Worm (Caenorhabditis elegans) whole organism, midembryonic: ENCODE data around the gene F59E12.17.

Experiments
- T22C8.4 ChIP-seq: fragments of 200-800 bp; sonication (Bioruptor generic); IDR thresholded peaks from 2 replicates; pipeline ENCODE4 v1.3.6; 2022; ENCODE audit warnings: missing genetic modification characterization, missing compliant biosample characterization
- cog-1 ChIP-seq: sonication (generic microtip); optimal IDR thresholded peaks from 2 replicates; lab custom pipeline; 2016; ENCODE audit warnings: missing genetic modification characterization, missing compliant biosample characterization
- flt-1 ChIP-seq: fragments of 200-800 bp; sonication (Bioruptor generic); IDR thresholded peaks from 2 replicates; pipeline ENCODE4 v1.3.6; 2022; ENCODE audit warnings: missing genetic modification characterization, missing compliant biosample characterization
- klf-2 ChIP-seq: fragments of 200-800 bp; sonication (Bioruptor generic); conservative IDR thresholded peaks from 2 replicates; pipeline ENCODE4 v1.3.6; 2022; ENCODE audit warnings: missing genetic modification reagents, missing genetic modification characterization, missing compliant biosample characterization
- med-1 ChIP-seq: sonication (generic microtip); optimal IDR thresholded peaks from 2 replicates; lab custom pipeline; 2017; ENCODE audit warnings: missing genetic modification characterization, mild to moderate bottlenecking, missing compliant biosample characterization, antibody characterized with exemption, missing genetic modification reagents; ENCODE audit not compliant: insufficient read depth
- ref-1 ChIP-seq: fragments of 200-800 bp; sonication (Bioruptor generic); conservative IDR thresholded peaks from 2 replicates; pipeline ENCODE4 v1.3.6; 2022; ENCODE audit warnings: missing genetic modification reagents, missing genetic modification characterization, missing compliant biosample characterization
- tab-1 ChIP-seq: fragments of 200-800 bp; sonication (Bioruptor generic); IDR thresholded peaks from 2 replicates; pipeline ENCODE4 v1.3.6; 2022; ENCODE audit warnings: missing genetic modification characterization, missing compliant biosample characterization
- ztf-23 ChIP-seq: fragments of 200-800 bp; sonication (Bioruptor generic); IDR thresholded peaks from 2 replicates; pipeline ENCODE4 v1.3.6; 2022; ENCODE audit warnings: missing genetic modification reagents, missing genetic modification characterization, missing compliant biosample characterization
- ztf-29 ChIP-seq: fragments of 200-800 bp; sonication (Bioruptor generic); IDR thresholded peaks from 2 replicates; pipeline ENCODE4 v1.3.6; 2022; ENCODE audit warnings: missing genetic modification reagents, missing genetic modification characterization, missing compliant biosample characterization

DNA sequence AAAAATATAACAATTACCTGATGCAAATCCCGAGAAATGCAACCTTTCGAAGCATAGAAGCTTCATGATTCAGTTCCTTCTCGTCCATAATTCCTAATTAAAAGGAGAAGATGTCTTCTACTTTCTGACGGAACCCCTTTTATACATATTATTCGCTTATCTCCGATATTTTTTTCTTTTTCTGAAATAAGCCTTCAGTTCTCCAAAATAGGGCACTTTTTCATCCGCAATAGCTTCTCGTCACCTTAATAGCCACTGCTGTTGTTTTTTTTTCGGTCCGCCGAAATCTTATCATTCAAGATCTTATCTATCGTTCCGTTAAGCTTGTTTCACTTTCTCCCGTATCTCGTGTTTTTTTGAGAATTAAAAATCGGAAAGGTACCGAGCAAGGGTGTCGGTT lies 3.1 kb upstream of the F59E12.17 start, which contains the start of gene bli-2:
- no peak for TF ChIP-seq ztf-29
- no peak for TF ChIP-seq ref-1
- TF ChIP-seq tab-1 (GFP tag; lab: Robert Waterston, UW), result no peak
- TF ChIP-seq cog-1 (tag; lab: Kevin White, UChicago), result no peak
- no peak for TF ChIP-seq T22C8.4 (GFP tag; lab: Robert Waterston, UW)
- TF ChIP-seq klf-2 (GFP tag; lab: Robert Waterston, UW), result no peak
- TF ChIP-seq flt-1 (GFP tag; lab: Robert Waterston, UW), result no peak
- TF ChIP-seq ztf-23 (GFP tag; lab: Robert Waterston, UW), result no peak
- no peak for TF ChIP-seq med-1
